Worm (Caenorhabditis elegans): ENCODE measurements around the gene srx-21.

srx-21 gene

DNA sequence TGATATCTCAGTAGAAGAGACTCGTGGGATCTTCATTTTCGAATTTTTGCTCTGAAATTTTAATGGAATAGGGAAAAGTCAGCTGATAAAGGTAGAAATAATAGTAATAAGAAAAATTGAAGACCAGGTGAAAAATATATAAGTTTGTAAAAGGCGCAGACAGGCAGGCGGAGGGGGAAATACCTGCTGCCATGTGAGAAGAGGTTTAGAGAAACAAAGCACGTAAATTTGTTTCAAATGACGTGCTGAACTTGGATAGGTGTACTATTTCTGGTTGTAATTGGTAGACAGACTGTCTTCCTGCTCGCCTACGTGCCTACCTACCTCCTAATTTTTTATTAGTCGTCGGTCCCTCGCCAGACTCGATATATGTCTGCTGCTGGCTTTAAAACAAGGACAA is 9.4 kb upstream of the srx-21 start, which contains the start of gene nhr-180:
nhr-180 (minus strand) TSS at position 52 of the 400 bp plus-strand sequence.
- TF ChIP-seq ceh-30 (tag; optimal IDR thresholded peaks at IDR 0.05): no peak

DNA sequence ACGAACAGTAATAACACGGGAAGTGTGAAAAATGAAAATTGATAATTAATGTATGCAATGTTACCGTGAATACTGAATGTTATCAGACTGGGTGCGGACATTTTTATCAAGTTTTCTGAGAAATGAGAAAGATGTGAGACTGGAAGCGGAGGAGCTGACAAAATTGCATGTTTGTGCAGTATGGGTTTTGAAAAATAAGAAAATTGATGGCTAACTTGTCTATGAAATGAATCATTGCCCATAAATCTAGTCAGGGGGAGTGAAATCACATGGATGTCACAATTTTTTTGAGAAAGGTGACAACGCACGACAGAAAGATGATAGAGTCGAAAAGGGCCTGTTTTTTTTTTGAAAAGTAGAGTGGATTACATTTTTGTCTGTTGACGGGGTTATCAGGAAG is 5.5 kb upstream of the srx-21 start, which contains the start of gene sru-24:
sru-24 (minus strand) TSS at position 101 of the 400 bp plus-strand sequence.
- TF ChIP-seq ceh-2 (tag; optimal IDR thresholded peaks at IDR 0.05): no peak
- TF ChIP-seq ceh-19 (GFP tag; optimal IDR thresholded peaks at IDR 0.05): no peak
- no peak for TF ChIP-seq fkh-6 (tag; optimal IDR thresholded peaks at IDR 0.05)
- no peak for TF ChIP-seq che-1 (tag; optimal IDR thresholded peaks at IDR 0.05)
- no peak for TF ChIP-seq C08G9.2 (tag; optimal IDR thresholded peaks at IDR 0.05)

DNA sequence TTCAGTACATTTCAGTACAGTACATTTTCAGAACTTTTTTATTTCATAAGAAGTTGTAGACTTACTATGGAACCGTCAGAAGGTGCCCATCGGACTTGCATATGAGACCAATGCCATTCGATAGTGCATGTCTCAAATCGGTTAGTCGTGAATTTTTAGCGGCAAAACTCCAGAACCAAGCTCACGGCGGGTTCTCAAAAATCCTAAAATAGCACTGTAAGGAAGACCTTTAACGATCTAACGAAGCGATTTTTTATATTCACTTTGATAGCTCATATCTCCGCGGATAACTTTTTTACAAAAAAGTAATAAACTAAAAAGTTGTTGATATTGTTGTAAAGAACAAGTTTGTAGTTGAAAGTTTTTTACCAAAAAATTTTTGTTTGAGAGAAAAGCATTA is 2.6 kb upstream of the srx-21 start, which contains the start of gene sru-25:
sru-25 (minus strand) TSS at position 101 of the 400 bp plus-strand sequence.
- TF ChIP-seq lim-6 (tag; optimal IDR thresholded peaks at IDR 0.05) (no peak), fkh-6 (tag; optimal IDR thresholded peaks at IDR 0.05) (no peak), ahr-1 (tag; optimal IDR thresholded peaks at IDR 0.05) (no peak), pat-9 (tag; optimal IDR thresholded peaks at IDR 0.05) (no peak), ceh-31 (tag; optimal IDR thresholded peaks at IDR 0.05) (no peak), ceh-6 (GFP tag; optimal IDR thresholded peaks at IDR 0.05) (no peak), F13H6.1 (tag; optimal IDR thresholded peaks at IDR 0.05) (no peak)

DNA sequence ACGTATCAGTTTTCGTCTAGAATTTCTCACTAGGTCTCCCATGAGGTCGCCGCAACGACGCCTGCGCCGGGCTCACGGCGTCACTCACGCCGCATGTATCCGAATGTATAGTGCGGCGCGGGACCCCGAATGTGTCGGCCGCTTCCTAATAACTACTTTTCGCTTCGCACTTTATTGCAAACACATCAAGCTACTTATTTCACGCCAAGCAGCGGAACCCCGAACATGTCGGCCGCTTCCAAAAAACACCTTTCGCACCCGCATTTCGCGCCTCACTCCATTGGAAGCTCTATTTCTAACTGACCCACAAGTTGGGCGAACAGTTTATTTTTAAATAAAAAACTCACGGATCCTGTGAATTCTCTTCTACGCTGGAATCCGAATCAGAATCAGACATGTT is 744 bp upstream of the srx-21 start:
- TF ChIP-seq ceh-22 (tag; optimal IDR thresholded peaks at IDR 0.05) (no peak), lim-6 (tag; optimal IDR thresholded peaks at IDR 0.05) (no peak), Y22D7AL.16 (tag; optimal IDR thresholded peaks at IDR 0.05) (no peak), hlh-6 (tag; optimal IDR thresholded peaks at IDR 0.05) (no peak), ahr-1 (tag; optimal IDR thresholded peaks at IDR 0.05) (no peak), ceh-31 (tag; optimal IDR thresholded peaks at IDR 0.05) (no peak), ceh-34 (tag; optimal IDR thresholded peaks at IDR 0.05) (no peak), che-1 (tag; optimal IDR thresholded peaks at IDR 0.05) (no peak), F13H6.1 (tag; optimal IDR thresholded peaks at IDR 0.05) (no peak), K09A11.1 (tag; optimal IDR thresholded peaks at IDR 0.05; ENCODE audit: insufficient read depth) (no peak), ceh-30 (tag; optimal IDR thresholded peaks at IDR 0.05) (no peak), ceh-48 (tag; optimal IDR thresholded peaks at IDR 0.05) (no peak), C08G9.2 (tag; optimal IDR thresholded peaks at IDR 0.05) (no peak), dmd-4 (tag; optimal IDR thresholded peaks at IDR 0.05; ENCODE audit: borderline replicate concordance) (no peak), ttx-3 (tag; optimal IDR thresholded peaks at IDR 0.05) (no peak)

DNA sequence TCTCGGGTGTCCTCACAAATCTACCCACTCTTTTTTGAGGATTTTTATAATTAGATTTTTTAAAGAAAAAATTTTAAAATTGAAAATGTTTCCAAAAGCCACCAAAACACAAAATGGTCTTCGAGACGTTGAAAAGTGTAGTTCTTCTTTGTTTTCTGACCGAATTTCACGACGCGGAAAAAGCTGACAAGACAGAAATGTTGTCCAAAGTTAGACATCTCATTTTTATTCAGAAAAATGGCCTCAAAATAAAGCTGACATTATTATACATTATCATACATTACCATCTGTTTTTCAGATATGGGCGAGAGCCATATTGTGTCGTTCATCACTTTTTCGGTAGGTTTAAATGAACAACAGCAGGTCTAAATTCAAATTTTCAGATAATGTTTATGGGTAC is 2.8 kb downstream of the srx-21 start, which contains the start of gene srx-22:
srx-22 (plus strand) TSS at position 301 of the 400 bp plus-strand sequence.
- TF ChIP-seq tbx-7 (tag; optimal IDR thresholded peaks at IDR 0.05) (no peak), ceh-24 (tag; optimal IDR thresholded peaks at IDR 0.05) (no peak), gmeb-2 (tag; optimal IDR thresholded peaks at IDR 0.05) (no peak), hlh-15 (tag; optimal IDR thresholded peaks at IDR 0.05) (no peak), npax-4 (tag; optimal IDR thresholded peaks at IDR 0.05) (no peak), tbx-2 (tag; optimal IDR thresholded peaks at IDR 0.05) (no peak), ceh-2 (tag; optimal IDR thresholded peaks at IDR 0.05) (no peak), hlh-13 (GFP tag; optimal IDR thresholded peaks at IDR 0.05) (no peak)

DNA sequence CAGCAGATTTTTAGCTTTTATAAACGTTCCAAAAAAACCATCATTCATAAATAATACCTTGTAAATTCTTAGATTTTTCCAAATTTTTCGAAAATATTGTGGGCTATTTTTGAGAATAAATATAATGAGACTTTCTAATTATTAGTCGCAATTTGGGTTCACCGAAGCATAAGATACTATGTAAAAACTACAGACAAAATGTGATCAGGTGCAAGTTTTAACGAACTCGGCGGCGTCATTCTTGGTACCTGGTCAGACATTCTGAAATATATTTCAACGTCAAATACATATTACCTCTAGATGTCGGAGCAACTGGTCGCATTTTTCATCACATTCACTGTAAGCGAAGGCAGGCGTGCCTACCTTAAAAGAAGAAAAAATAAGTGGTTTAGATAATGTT is 5.2 kb downstream of the srx-21 start, which contains the start of gene srx-23:
srx-23 (plus strand) TSS at position 301 of the 400 bp plus-strand sequence.
- TF ChIP-seq hlh-6 (tag; optimal IDR thresholded peaks at IDR 0.05) (no peak), hlh-8 (tag; optimal IDR thresholded peaks at IDR 0.05) (no peak), madf-2 (tag; optimal IDR thresholded peaks at IDR 0.05) (no peak), lim-6 (tag; optimal IDR thresholded peaks at IDR 0.05) (no peak), lin-11 (tag; optimal IDR thresholded peaks at IDR 0.05) (no peak), sox-2 (GFP tag; IDR thresholded peaks at IDR 0.05) (no peak), unc-55 (GFP tag; optimal IDR thresholded peaks at IDR 0.05) (no peak), ceh-34 (tag; optimal IDR thresholded peaks at IDR 0.05) (no peak), pat-9 (tag; optimal IDR thresholded peaks at IDR 0.05) (no peak), odd-2 (tag; optimal IDR thresholded peaks at IDR 0.05) (no peak), ceh-45 (GFP tag; IDR thresholded peaks at IDR 0.05) (no peak), ceh-31 (tag; optimal IDR thresholded peaks at IDR 0.05) (no peak), unc-42 (tag; optimal IDR thresholded peaks at IDR 0.05) (no peak), ceh-30 (tag; optimal IDR thresholded peaks at IDR 0.05) (no peak)
